Worm (Caenorhabditis elegans) whole organism, late embryonic: ENCODE data around the gene pgp-1.

Source experiments
- Y22D7AL.16 ChIP-seq: sonication (generic microtip); optimal IDR thresholded peaks from 2 replicates; lab custom pipeline; 2016; ENCODE audit warnings: missing genetic modification characterization, missing compliant biosample characterization
- elt-2 ChIP-seq: sonication (generic microtip); optimal IDR thresholded peaks from 2 replicates; lab custom pipeline; 2016; ENCODE audit warnings: missing genetic modification reagents, missing genetic modification characterization, missing compliant biosample characterization
- fkh-6 ChIP-seq: sonication (generic microtip); optimal IDR thresholded peaks from 2 replicates; lab custom pipeline; 2016; ENCODE audit warnings: missing genetic modification characterization, missing compliant biosample characterization
- hlh-15 ChIP-seq: sonication (generic microtip); optimal IDR thresholded peaks from 2 replicates; lab custom pipeline; 2016; ENCODE audit warnings: missing genetic modification characterization, missing compliant biosample characterization
- hlh-30 ChIP-seq: sonication (generic microtip); optimal IDR thresholded peaks from 2 replicates; lab custom pipeline; 2017; ENCODE audit warnings: antibody characterized with exemption, missing genetic modification characterization, missing compliant biosample characterization; ENCODE audit not compliant: insufficient read depth
- pag-3 ChIP-seq: sonication (generic microtip); optimal IDR thresholded peaks from 2 replicates; lab custom pipeline; 2016; ENCODE audit warnings: missing compliant biosample characterization, missing genetic modification characterization, borderline replicate concordance
- pha-2 ChIP-seq: sonication (generic microtip); optimal IDR thresholded peaks from 2 replicates; lab custom pipeline; 2017; ENCODE audit warnings: mild to moderate bottlenecking, missing genetic modification characterization, missing compliant biosample characterization
- pha-4 ChIP-seq: fragments of 150-350 bp; optimal IDR thresholded peaks from 2 replicates; lab custom pipeline; 2018; ENCODE audit warnings: missing biosample characterization, missing genetic modification reagents, missing genetic modification characterization
- unc-86 ChIP-seq: sonication (generic microtip); optimal IDR thresholded peaks from 2 replicates; lab custom pipeline; 2016; ENCODE audit warnings: missing genetic modification characterization, missing compliant biosample characterization

DNA sequence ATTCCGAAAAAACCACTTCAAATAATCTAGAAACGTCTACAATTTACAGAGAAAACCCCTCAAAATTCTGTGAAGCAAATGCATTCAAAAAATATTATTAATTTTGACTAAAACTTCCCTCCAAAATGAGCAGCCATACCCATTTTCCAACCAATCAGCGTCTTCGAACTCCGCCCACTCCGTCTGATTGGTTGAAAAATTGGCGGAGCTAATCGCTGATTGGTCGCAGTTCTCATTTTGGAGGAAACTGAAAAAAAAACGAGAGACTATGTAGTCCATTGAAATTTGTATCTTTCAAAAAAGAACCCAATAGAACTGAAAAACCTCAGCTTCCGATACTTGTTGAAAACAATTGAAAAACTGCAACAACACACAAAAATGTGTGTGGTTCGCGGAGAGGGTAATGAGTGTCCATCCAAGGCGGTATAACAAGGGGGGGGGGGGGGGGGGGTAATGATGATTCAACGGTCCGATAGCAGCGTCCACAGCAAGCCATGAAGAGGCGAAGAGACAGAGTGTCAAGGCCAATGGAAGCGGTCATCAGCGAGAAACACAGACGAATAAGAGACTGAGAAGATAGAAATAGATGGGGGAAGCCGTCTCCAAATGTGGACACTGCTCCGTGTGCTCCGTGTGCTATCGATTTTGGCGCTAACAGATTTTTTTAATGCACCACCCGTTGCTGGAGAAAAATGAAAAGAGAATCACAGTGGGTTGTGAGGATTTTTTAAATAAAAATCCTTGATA, 18.1 kb upstream of the pgp-1 start:
- TF ChIP-seq Y22D7AL.16 (tag; lab: Kevin White, UChicago) (no peak), pha-4 (tag; lab: Kevin White, UChicago) (no peak), hlh-30 (tag; lab: Kevin White, UChicago) (no peak), pag-3 (tag; lab: Kevin White, UChicago) (no peak), fkh-6 (no peak), hlh-15 (tag; lab: Kevin White, UChicago) (no peak), unc-86 (tag; lab: Kevin White, UChicago) (no peak), elt-2 (tag; lab: Kevin White, UChicago) (no peak), pha-2 (tag; lab: Kevin White, UChicago) (no peak)
